Fruit fly (Drosophila melanogaster): Measurements from ENCODE around the gene spz3.
A peak's percentile ranks its signal among the peaks of the same experiment; 100 is the strongest.

- TF ChIP-seq Pif1B (GFP tag; optimal IDR thresholded peaks at IDR 0.05) (no peak), fd96Ca (GFP tag; IDR thresholded peaks at IDR 0.05) (no peak), CG15710 (tag; optimal IDR thresholded peaks at IDR 0.05) (no peak), Ets98B (GFP tag; IDR thresholded peaks at IDR 0.05) (no peak), gl (tag; optimal IDR thresholded peaks at IDR 0.05) (no peak), CG4496 (GFP tag; IDR thresholded peaks at IDR 0.05) (no peak), CG17806 (tag; optimal IDR thresholded peaks at IDR 0.05) (peak; percentile 2), Pif1A (GFP tag; optimal IDR thresholded peaks at IDR 0.05) (no peak), Snoo (tag; optimal IDR thresholded peaks at IDR 0.05) (no peak), CG12605 (GFP tag; IDR thresholded peaks at IDR 0.05) (no peak), CG8301 (tag; optimal IDR thresholded peaks at IDR 0.05) (no peak), CG32121 (GFP tag; IDR thresholded peaks at IDR 0.05) (no peak), CG10348 (GFP tag; IDR thresholded peaks at IDR 0.05) (no peak)
Observed at dm6 chr2L:7851609-7852008, 27.7 kb downstream of the spz3 start.

All from whole organism, pupa.